Worm (Caenorhabditis elegans) whole organism, young adult: Measurements from ENCODE around the gene Y75B8A.31.

Source experiments
- C06A6.2 ChIP-seq: fragments of 200-800 bp; sonication (Bioruptor generic); conservative IDR thresholded peaks from 2 replicates; pipeline ENCODE4 v1.3.6; 2022; ENCODE audit warnings: missing genetic modification characterization, missing compliant biosample characterization
- attf-5 ChIP-seq: fragments of 200-800 bp; sonication (Bioruptor generic); optimal IDR thresholded peaks from 2 replicates; lab custom pipeline; 2018; ENCODE audit warnings: mild to moderate bottlenecking, missing genetic modification characterization, missing compliant biosample characterization
- gei-17 ChIP-seq: fragments of 200-800 bp; sonication (Bioruptor generic); optimal IDR thresholded peaks from 2 replicates; lab custom pipeline; 2018; ENCODE audit warnings: mild to moderate bottlenecking, missing genetic modification characterization, missing compliant biosample characterization

ce11 chrIII:12344940-12345339 lies 6.5 kb upstream of the Y75B8A.31 start:
- TF ChIP-seq attf-5 (GFP tag; lab: Kevin White, UChicago): no peak
- TF ChIP-seq C06A6.2: no peak
- no peak for TF ChIP-seq gei-17 (GFP tag; lab: Kevin White, UChicago)
